Fruit fly (Drosophila melanogaster) whole organism, embryonic: ENCODE data around the gene gammaTub37C.

Experiments
- Adf1 ChIP-seq: fragments of 200-800 bp; sonication (Bioruptor generic); IDR thresholded peaks from 2 replicates; pipeline ENCODE4 v1.3.6; 2022; ENCODE audit warnings: missing biosample characterization, missing genetic modification characterization
- B-H2 ChIP-seq: fragments of 200-800 bp; sonication (Bioruptor generic); optimal IDR thresholded peaks from 2 replicates; lab custom pipeline; 2018; ENCODE audit warnings: missing biosample characterization, mild to moderate bottlenecking, missing genetic modification characterization
- Bdp1 ChIP-seq: fragments of 200-800 bp; sonication (Bioruptor generic); optimal IDR thresholded peaks from 3 replicates; lab custom pipeline; 2016; ENCODE audit warnings: missing biosample characterization, missing genetic modification characterization
- Blimp-1 ChIP-seq: fragments of 200-800 bp; sonication (Bioruptor generic); optimal IDR thresholded peaks from 3 replicates; lab custom pipeline; 2018; ENCODE audit warnings: missing biosample characterization, missing genetic modification characterization, mild to moderate bottlenecking, moderate library complexity, missing genetic modification reagents
- CG1024 ChIP-seq: fragments of 200-800 bp; sonication (Bioruptor generic); IDR thresholded peaks from 2 replicates; pipeline ENCODE4 v1.3.6; 2022; ENCODE audit warnings: missing biosample characterization, missing genetic modification characterization
- CG10565 ChIP-seq: fragments of 200-800 bp; sonication (Bioruptor generic); optimal IDR thresholded peaks from 3 replicates; lab custom pipeline; 2016; ENCODE audit warnings: missing biosample characterization, mild to moderate bottlenecking, missing genetic modification characterization
- CG10654 ChIP-seq: fragments of 200-800 bp; sonication (Bioruptor generic); optimal IDR thresholded peaks from 2 replicates; lab custom pipeline; 2016; ENCODE audit warnings: missing biosample characterization, missing genetic modification characterization
- CG11085 ChIP-seq: fragments of 200-800 bp; sonication (Bioruptor generic); IDR thresholded peaks from 2 replicates; pipeline ENCODE4 v1.3.6; 2022; ENCODE audit warnings: missing biosample characterization, missing genetic modification characterization
- CG12155 ChIP-seq: fragments of 200-800 bp; sonication (Bioruptor generic); optimal IDR thresholded peaks from 3 replicates; lab custom pipeline; 2016; ENCODE audit warnings: missing biosample characterization, missing genetic modification characterization
- CG12744 ChIP-seq: fragments of 200-800 bp; sonication (Bioruptor generic); optimal IDR thresholded peaks from 2 replicates; lab custom pipeline; 2016; ENCODE audit warnings: missing biosample characterization, missing genetic modification characterization
- CG15073 ChIP-seq: fragments of 200-800 bp; sonication (Bioruptor generic); optimal IDR thresholded peaks from 2 replicates; lab custom pipeline; 2016; ENCODE audit warnings: missing biosample characterization, missing genetic modification characterization
- CG17328 ChIP-seq: fragments of 200-800 bp; sonication (Bioruptor generic); IDR thresholded peaks from 2 replicates; pipeline ENCODE4 v1.3.6; 2022; ENCODE audit warnings: missing biosample characterization, missing genetic modification characterization
- CG1832 ChIP-seq: fragments of 200-800 bp; sonication (Bioruptor generic); optimal IDR thresholded peaks from 2 replicates; lab custom pipeline; 2017; ENCODE audit warnings: missing biosample characterization, mild to moderate bottlenecking, missing genetic modification characterization, inconsistent platforms
- CG18599 ChIP-seq: fragments of 200-800 bp; sonication (Bioruptor generic); optimal IDR thresholded peaks from 3 replicates; lab custom pipeline; 2017; ENCODE audit warnings: missing biosample characterization, missing genetic modification characterization, mild to moderate bottlenecking, moderate library complexity, missing genetic modification reagents
- CG2678 ChIP-seq: fragments of 200-800 bp; sonication (Bioruptor generic); optimal IDR thresholded peaks from 3 replicates; lab custom pipeline; 2019; ENCODE audit warnings: missing biosample characterization, mild to moderate bottlenecking, missing genetic modification characterization, moderate library complexity
- CG2712 ChIP-seq: fragments of 200-800 bp; optimal IDR thresholded peaks from 3 replicates; lab custom pipeline; 2019; ENCODE audit warnings: missing biosample characterization, mild to moderate bottlenecking, missing genetic modification characterization, moderate library complexity
- CG4328 ChIP-seq: fragments of 200-800 bp; sonication (Bioruptor generic); optimal IDR thresholded peaks from 3 replicates; lab custom pipeline; 2017; ENCODE audit warnings: missing biosample characterization, missing genetic modification reagents, missing genetic modification characterization
- CG7987 ChIP-seq: fragments of 200-800 bp; sonication (Bioruptor generic); optimal IDR thresholded peaks from 2 replicates; lab custom pipeline; 2018; ENCODE audit warnings: missing biosample characterization, mild to moderate bottlenecking, missing genetic modification characterization, moderate library complexity
- CG8388 ChIP-seq: fragments of 200-800 bp; sonication (Bioruptor generic); optimal IDR thresholded peaks from 2 replicates; lab custom pipeline; 2019; ENCODE audit warnings: missing biosample characterization, mild to moderate bottlenecking, missing genetic modification characterization, moderate library complexity
- CoRest ChIP-seq: fragments of 200-800 bp; sonication (Bioruptor generic); optimal IDR thresholded peaks from 3 replicates; lab custom pipeline; 2018; ENCODE audit warnings: missing biosample characterization, mild to moderate bottlenecking, missing genetic modification characterization, moderate library complexity
- CrebB ChIP-seq: fragments of 200-800 bp; sonication (Bioruptor generic); optimal IDR thresholded peaks from 3 replicates; lab custom pipeline; 2018; ENCODE audit warnings: missing biosample characterization, mild to moderate bottlenecking, missing genetic modification characterization
- Doc2 ChIP-seq: fragments of 200-800 bp; sonication (Bioruptor generic); IDR thresholded peaks from 2 replicates; pipeline ENCODE4 v1.3.6; 2022; ENCODE audit warnings: missing biosample characterization, missing genetic modification characterization
- E2f2 ChIP-seq: fragments of 200-800 bp; sonication (Bioruptor generic); IDR thresholded peaks from 2 replicates; pipeline ENCODE4 v1.3.6; 2022; ENCODE audit warnings: missing biosample characterization, missing genetic modification characterization
- ERR ChIP-seq: fragments of 200-800 bp; sonication (Bioruptor generic); optimal IDR thresholded peaks from 2 replicates; lab custom pipeline; 2016; ENCODE audit warnings: missing biosample characterization, missing genetic modification characterization
- Ets97D ChIP-seq: fragments of 200-800 bp; sonication (Bioruptor generic); optimal IDR thresholded peaks from 3 replicates; lab custom pipeline; 2016; ENCODE audit warnings: missing biosample characterization, missing genetic modification characterization
- Gsc ChIP-seq: fragments of 200-800 bp; sonication (Bioruptor generic); IDR thresholded peaks from 2 replicates; pipeline ENCODE4 v1.3.6; 2022; ENCODE audit warnings: missing biosample characterization, missing genetic modification characterization
- HHEX ChIP-seq: fragments of 200-800 bp; sonication (Bioruptor generic); optimal IDR thresholded peaks from 3 replicates; lab custom pipeline; 2017; ENCODE audit warnings: missing biosample characterization, mild to moderate bottlenecking, missing genetic modification characterization, missing genetic modification reagents
- HLH4C ChIP-seq: fragments of 200-800 bp; sonication (Bioruptor generic); IDR thresholded peaks from 3 replicates; pipeline ENCODE4 v1.3.6; 2022; ENCODE audit warnings: missing biosample characterization, missing genetic modification characterization; ENCODE audit not compliant: partially characterized antibody
- HLHmδ ChIP-seq: fragments of 200-800 bp; sonication (Bioruptor generic); optimal IDR thresholded peaks from 2 replicates; lab custom pipeline; 2018; ENCODE audit warnings: missing biosample characterization, mild to moderate bottlenecking, missing genetic modification characterization, moderate library complexity
- Mes4 ChIP-seq: fragments of 200-800 bp; sonication (Bioruptor generic); optimal IDR thresholded peaks from 2 replicates; lab custom pipeline; 2016; ENCODE audit warnings: missing biosample characterization, missing genetic modification characterization
- NC2β ChIP-seq: fragments of 200-800 bp; sonication (Bioruptor generic); optimal IDR thresholded peaks from 2 replicates; lab custom pipeline; 2016; ENCODE audit warnings: missing biosample characterization, missing genetic modification characterization
- Nf-YC ChIP-seq: fragments of 200-800 bp; optimal IDR thresholded peaks from 3 replicates; lab custom pipeline; 2019; ENCODE audit warnings: missing biosample characterization, mild to moderate bottlenecking, missing genetic modification characterization, moderate library complexity
- Ptx1 ChIP-seq: fragments of 200-800 bp; sonication (Bioruptor generic); IDR thresholded peaks from 2 replicates; pipeline ENCODE4 v1.3.6; 2022; ENCODE audit warnings: missing biosample characterization, missing genetic modification characterization
- Sry-β ChIP-seq: fragments of 200-800 bp; sonication (Bioruptor generic); optimal IDR thresholded peaks from 2 replicates; lab custom pipeline; 2018; ENCODE audit warnings: missing biosample characterization, mild to moderate bottlenecking, missing genetic modification characterization, moderate library complexity
- Trl ChIP-seq, 3 experiments: fragments of >200 bp in 2 of 3; fragments of 200-800 bp in 1 of 3; sonication (Bioruptor generic) in 1 of 3; optimal IDR thresholded peaks; 2 replicates in 1 of 3; 3 replicates in 2 of 3; lab custom pipeline; 2016 to 2017; ENCODE audit warnings: missing biosample characterization in 1 of 3, missing genetic modification characterization in 1 of 3
- ci ChIP-seq: fragments of 200-800 bp; sonication (Bioruptor generic); IDR thresholded peaks from 3 replicates; pipeline ENCODE4 v1.3.6; 2022; ENCODE audit warnings: missing biosample characterization, missing genetic modification characterization
- crp ChIP-seq, 2 experiments: fragments of 200-800 bp; sonication (Bioruptor generic); optimal IDR thresholded peaks; 2 replicates in 1 of 2; 3 replicates in 1 of 2; lab custom pipeline; 2017; ENCODE audit warnings: missing biosample characterization in 2 of 2, missing genetic modification characterization in 2 of 2, mild to moderate bottlenecking in 1 of 2, moderate library complexity in 1 of 2
- dimm ChIP-seq: fragments of 200-800 bp; sonication (Bioruptor generic); IDR thresholded peaks from 2 replicates; pipeline ENCODE4 v1.3.6; 2022; ENCODE audit warnings: missing biosample characterization, missing genetic modification characterization
- dpn ChIP-seq, 2 experiments: fragments of 200-800 bp; sonication (Bioruptor generic); optimal IDR thresholded peaks; 3 replicates each; lab custom pipeline; 2016; ENCODE audit warnings: missing biosample characterization in 2 of 2, missing genetic modification characterization in 2 of 2
- ftz-f1 ChIP-seq: fragments of 200-800 bp; sonication (Bioruptor generic); optimal IDR thresholded peaks from 2 replicates; lab custom pipeline; 2016; ENCODE audit warnings: missing biosample characterization, missing genetic modification characterization
- gfzf ChIP-seq: fragments of 200-800 bp; sonication (Bioruptor generic); optimal IDR thresholded peaks from 2 replicates; lab custom pipeline; 2016; ENCODE audit warnings: missing biosample characterization, mild to moderate bottlenecking, missing genetic modification characterization, moderate library complexity
- h ChIP-seq: fragments of >200 bp; optimal IDR thresholded peaks from 2 replicates; lab custom pipeline; 2017
- hb ChIP-seq: fragments of 200-800 bp; sonication (Bioruptor generic); IDR thresholded peaks from 3 replicates; pipeline ENCODE4 v1.3.6; 2022; ENCODE audit warnings: missing biosample characterization, missing genetic modification characterization; ENCODE audit not compliant: partially characterized antibody
- lbe ChIP-seq: fragments of 200-800 bp; sonication (Bioruptor generic); optimal IDR thresholded peaks from 2 replicates; lab custom pipeline; 2016; ENCODE audit warnings: missing biosample characterization, mild to moderate bottlenecking, missing genetic modification characterization
- lmd ChIP-seq: fragments of 200-800 bp; sonication (Bioruptor generic); IDR thresholded peaks from 2 replicates; pipeline ENCODE4 v1.3.6; 2022; ENCODE audit warnings: missing biosample characterization, missing genetic modification characterization
- lola ChIP-seq, 3 experiments: fragments of >200 bp in 2 of 3; fragments of 200-800 bp in 1 of 3; sonication (Bioruptor generic) in 1 of 3; optimal IDR thresholded peaks; 2 replicates each; lab custom pipeline; 2017 to 2019; ENCODE audit warnings: missing biosample characterization in 3 of 3, missing genetic modification characterization in 3 of 3, mild to moderate bottlenecking in 1 of 3, moderate library complexity in 1 of 3
- pita ChIP-seq: fragments of 200-800 bp; sonication (Bioruptor generic); optimal IDR thresholded peaks from 2 replicates; lab custom pipeline; 2017; ENCODE audit warnings: missing biosample characterization, mild to moderate bottlenecking, missing genetic modification characterization
- sr ChIP-seq: fragments of 200-800 bp; sonication (Bioruptor generic); IDR thresholded peaks from 3 replicates; pipeline ENCODE4 v1.3.6; 2022; ENCODE audit warnings: missing biosample characterization, missing genetic modification characterization
- trh ChIP-seq: fragments of 200-800 bp; sonication (Bioruptor generic); optimal IDR thresholded peaks from 2 replicates; lab custom pipeline; 2016; ENCODE audit warnings: missing biosample characterization, missing genetic modification characterization
- vnd ChIP-seq: fragments of 200-800 bp; sonication (Bioruptor generic); IDR thresholded peaks from 3 replicates; pipeline ENCODE4 v1.3.6; 2022; ENCODE audit warnings: missing biosample characterization, missing genetic modification characterization; ENCODE audit not compliant: partially characterized antibody

gammaTub37C gene

dm6 chr2L:19191789-19192297, 6.3 kb upstream of the gammaTub37C start (continued):
- no peak for TF ChIP-seq CG1024 (GFP tag; lab: Robert Waterston, UW)
- no peak for TF ChIP-seq ftz-f1 (GFP tag; lab: Kevin White, UChicago)
- TF ChIP-seq E2f2 (GFP tag; lab: Robert Waterston, UW): no peak
- no peak for TF ChIP-seq NC2β
- peak in 1 of 3 experiments; percentile 13 for TF ChIP-seq lola (GFP tag; optimal IDR thresholded peaks at IDR 0.05; lab: Kevin White, UChicago)
- TF ChIP-seq h (lab: Kevin White, UChicago): no peak
- TF ChIP-seq CG10565: no peak
- TF ChIP-seq dimm (GFP tag; lab: Robert Waterston, UW): no peak
- 0 out of 3 replicates have a peak, but pooled peaks have one; percentile 27 for TF ChIP-seq ci (GFP tag; lab: Robert Waterston, UW)
- TF ChIP-seq lbe: no peak
- no peak for TF ChIP-seq HLH4C
- no peak for TF ChIP-seq hb (GFP tag; lab: Robert Waterston, UW)
- no peak for TF ChIP-seq Bdp1 (GFP tag; lab: Kevin White, UChicago)
- no peak for TF ChIP-seq CG11085 (GFP tag; lab: Robert Waterston, UW)
- peak; percentile 62 for TF ChIP-seq CG2712 (tag; lab: Kevin White, UChicago)
- no peak for TF ChIP-seq Ptx1 (GFP tag; lab: Robert Waterston, UW)
- no peak for TF ChIP-seq gfzf (GFP tag; lab: Kevin White, UChicago)
- TF ChIP-seq CG10654: no peak
- TF ChIP-seq trh (GFP tag; lab: Kevin White, UChicago): no peak
- TF ChIP-seq Sry-β (GFP tag; lab: Kevin White, UChicago): peak; percentile 43
- peak; percentile 73 for TF ChIP-seq CG2678
- no peak for TF ChIP-seq CG17328
- peak; percentile 50 for TF ChIP-seq HHEX (GFP tag; lab: Kevin White, UChicago)
- TF ChIP-seq crp (GFP tag; optimal IDR thresholded peaks at IDR 0.05; lab: Kevin White, UChicago): no peak
- no peak for TF ChIP-seq CG12744 (GFP tag; lab: Kevin White, UChicago)
- TF ChIP-seq lmd (GFP tag; lab: Robert Waterston, UW): no peak
- peak; percentile 62 for TF ChIP-seq HLHmδ
- TF ChIP-seq CG15073 (GFP tag; lab: Kevin White, UChicago): no peak
- TF ChIP-seq vnd (GFP tag; lab: Robert Waterston, UW): 0 out of 3 replicates have a peak, but pooled peaks have one; percentile 9
- TF ChIP-seq Adf1: no peak
- TF ChIP-seq dpn (GFP tag; optimal IDR thresholded peaks at IDR 0.05; lab: Kevin White, UChicago): no peak
- TF ChIP-seq sr (GFP tag; lab: Robert Waterston, UW): no peak
- TF ChIP-seq Blimp-1 (GFP tag; lab: Kevin White, UChicago): peak; percentile 30
- TF ChIP-seq CG8388 (GFP tag; lab: Kevin White, UChicago): peak; percentile 48
- TF ChIP-seq Mes4 (GFP tag; lab: Kevin White, UChicago): no peak
- peak; percentile 29 for TF ChIP-seq CG7987 (GFP tag; lab: Kevin White, UChicago)
- TF ChIP-seq Trl (optimal IDR thresholded peaks at IDR 0.05; lab: Kevin White, UChicago): no peak
- no peak for TF ChIP-seq Trl (GFP tag; optimal IDR thresholded peaks at IDR 0.05; lab: Kevin White, UChicago)
- TF ChIP-seq CrebB (tag; lab: Kevin White, UChicago): no peak
- TF ChIP-seq Ets97D (GFP tag; lab: Kevin White, UChicago): no peak
- TF ChIP-seq Doc2 (GFP tag; lab: Robert Waterston, UW): no peak
- peak; percentile 5 for TF ChIP-seq CG18599 (GFP tag; lab: Kevin White, UChicago)
- peak; percentile 12 for TF ChIP-seq Nf-YC (tag; lab: Kevin White, UChicago)
- no peak for TF ChIP-seq ERR (GFP tag; lab: Kevin White, UChicago)
- no peak for TF ChIP-seq pita
- no peak for TF ChIP-seq CG12155 (GFP tag; lab: Kevin White, UChicago)
- TF ChIP-seq Gsc (GFP tag; lab: Robert Waterston, UW): no peak
- TF ChIP-seq CG1832 (GFP tag; lab: Kevin White, UChicago): no peak
- TF ChIP-seq B-H2: no peak
- peak; percentile 5 for TF ChIP-seq CoRest (tag; lab: Kevin White, UChicago)
- TF ChIP-seq CG4328: peak; percentile 42
